Worm (Caenorhabditis elegans): ENCODE results near the gene Y42G9A.1.

Gene Y42G9A.1

ce11 chrIII:6190810-6191209, 41.0 kb downstream of the Y42G9A.1 start, which contains the start of gene C23G10.5:
Gene C23G10.5 (plus strand): TSS chrIII:6191110.
- TF ChIP-seq ceh-28 (tag; optimal IDR thresholded peaks at IDR 0.05) (no peak), unc-62 (GFP tag; optimal IDR thresholded peaks at IDR 0.05) (no peak), tbx-2 (tag; optimal IDR thresholded peaks at IDR 0.05) (no peak), nhr-25 (tag; optimal IDR thresholded peaks at IDR 0.05) (no peak), jun-1 (tag; optimal IDR thresholded peaks at IDR 0.05) (no peak), lsy-12 (tag; optimal IDR thresholded peaks at IDR 0.05) (no peak), nhr-28 (tag; optimal IDR thresholded peaks at IDR 0.05) (no peak), nhr-12 (tag; optimal IDR thresholded peaks at IDR 0.05) (no peak), snpc-4 (tag; optimal IDR thresholded peaks at IDR 0.05) (no peak), nhr-43 (tag; optimal IDR thresholded peaks at IDR 0.05; ENCODE audit: poor library complexity, severe bottlenecking) (no peak), pqm-1 (tag; optimal IDR thresholded peaks at IDR 0.05) (no peak), nhr-23 (tag; optimal IDR thresholded peaks at IDR 0.05) (no peak), elt-3 (tag; optimal IDR thresholded peaks at IDR 0.05) (no peak), fkh-10 (GFP tag; optimal IDR thresholded peaks at IDR 0.05) (no peak), lin-15B (tag; optimal IDR thresholded peaks at IDR 0.05) (no peak), nhr-11 (tag; optimal IDR thresholded peaks at IDR 0.05) (no peak), fos-1 (tag; optimal IDR thresholded peaks at IDR 0.05) (no peak), ceh-9 (tag; optimal IDR thresholded peaks at IDR 0.05) (no peak)

DNA sequence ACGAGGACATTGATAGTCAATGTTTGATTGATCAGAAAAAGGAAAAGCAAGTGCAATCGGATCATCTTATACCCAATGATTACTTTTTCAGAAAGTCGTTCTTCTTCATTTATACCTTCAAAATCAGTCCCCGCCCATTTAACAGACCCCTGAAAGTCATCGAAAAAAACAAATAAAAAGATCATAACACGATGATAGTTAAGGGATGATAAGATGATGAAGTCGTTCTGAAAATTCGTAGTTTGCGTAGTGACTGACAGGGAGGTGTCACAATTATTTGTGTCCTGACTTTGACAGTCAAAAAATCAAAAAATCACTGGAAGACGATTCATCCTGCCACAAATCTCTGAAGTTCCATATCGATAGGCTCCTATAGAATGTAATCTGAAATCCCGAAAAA, 44.7 kb downstream of the Y42G9A.1 start, which contains the start of gene ugt-66:
ugt-66 (minus strand) TSS at position 101 of the 400 bp plus-strand sequence.
- TF ChIP-seq ceh-9 (tag; optimal IDR thresholded peaks at IDR 0.05) (no peak), skn-1 (tag; optimal IDR thresholded peaks at IDR 0.05) (no peak), nhr-76 (tag; optimal IDR thresholded peaks at IDR 0.05) (no peak)

- no peak for TF ChIP-seq mdl-1 (tag; optimal IDR thresholded peaks at IDR 0.05)
- no peak for TF ChIP-seq elt-3 (tag; optimal IDR thresholded peaks at IDR 0.05)
- TF ChIP-seq unc-62 (GFP tag; optimal IDR thresholded peaks at IDR 0.05) = no peak
- no peak for TF ChIP-seq nfya-1 (tag; optimal IDR thresholded peaks at IDR 0.05; ENCODE audit: insufficient read depth)
- no peak for TF ChIP-seq sea-2 (GFP tag; optimal IDR thresholded peaks at IDR 0.05)
- TF ChIP-seq nhr-11 (tag; optimal IDR thresholded peaks at IDR 0.05) = no peak
- no peak for TF ChIP-seq nhr-23 (tag; optimal IDR thresholded peaks at IDR 0.05)
- TF ChIP-seq nhr-12 (tag; optimal IDR thresholded peaks at IDR 0.05) = no peak
- no peak for TF ChIP-seq snpc-4 (tag; optimal IDR thresholded peaks at IDR 0.05)
- no peak for TF ChIP-seq nhr-28 (tag; optimal IDR thresholded peaks at IDR 0.05)
- TF ChIP-seq fos-1 (tag; optimal IDR thresholded peaks at IDR 0.05) = no peak
- TF ChIP-seq nhr-25 (tag; optimal IDR thresholded peaks at IDR 0.05) = no peak
- no peak for TF ChIP-seq unc-39 (tag; optimal IDR thresholded peaks at IDR 0.05)
- TF ChIP-seq elt-1 (tag; optimal IDR thresholded peaks at IDR 0.05) = no peak
- no peak for TF ChIP-seq ceh-82 (tag; optimal IDR thresholded peaks at IDR 0.05)
- no peak for TF ChIP-seq nhr-67 (tag; optimal IDR thresholded peaks at IDR 0.05)
- no peak for TF ChIP-seq elt-2 (tag; optimal IDR thresholded peaks at IDR 0.05)
These were observed 46.0 kb downstream of the Y42G9A.1 start for ce11 chrIII:6195718-6196117.

DNA sequence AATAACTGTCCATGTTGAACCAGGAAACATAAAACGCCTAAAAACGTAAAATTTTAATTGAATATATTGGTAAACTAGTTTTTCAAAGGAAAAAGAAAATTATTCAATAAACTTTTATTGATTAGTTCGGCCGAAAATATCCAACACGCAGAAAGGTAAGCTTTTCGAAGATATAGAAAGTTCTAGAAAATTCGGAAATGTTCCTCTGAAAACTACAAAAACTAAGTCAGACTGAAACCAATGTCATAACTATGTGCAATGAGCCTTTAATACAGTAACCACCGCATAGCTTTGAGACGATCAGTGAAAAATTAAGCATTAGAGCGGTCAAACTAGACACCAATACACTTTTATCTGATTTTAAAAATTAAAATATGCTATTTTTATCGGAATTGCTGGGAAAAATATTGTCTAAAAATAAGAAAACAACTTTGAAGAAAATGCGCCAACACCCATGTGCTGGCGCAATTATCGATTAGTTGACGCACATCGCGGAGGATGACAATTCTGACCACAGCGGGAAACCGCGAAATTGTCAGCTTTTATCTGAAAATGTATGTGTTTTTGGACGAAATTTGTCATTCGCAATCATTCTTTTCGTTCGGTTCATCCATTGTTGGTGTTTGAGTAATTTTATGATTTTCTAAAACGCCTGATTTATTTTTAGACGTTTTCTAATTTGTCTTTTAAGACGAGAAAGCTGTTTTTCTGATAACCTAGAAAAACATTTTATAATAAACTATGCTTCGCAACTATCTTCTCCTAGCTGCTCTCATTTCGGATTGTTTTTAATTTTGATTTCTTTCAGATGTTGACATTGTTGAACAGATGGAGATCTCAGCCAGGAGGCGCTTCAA, 48.8 kb downstream of the Y42G9A.1 start, which contains the start of the genes C23G10.7 and rpn-2:
C23G10.7 (minus strand) TSS at position 37 of the 857 bp plus-strand sequence.
rpn-2 (plus strand) TSS at position 807 of the 857 bp plus-strand sequence.
- TF ChIP-seq fkh-10 (GFP tag; optimal IDR thresholded peaks at IDR 0.05) (no peak), eor-1 (tag; optimal IDR thresholded peaks at IDR 0.05) (no peak), egl-27 (tag; optimal IDR thresholded peaks at IDR 0.05) (no peak), nhr-43 (tag; optimal IDR thresholded peaks at IDR 0.05; ENCODE audit: poor library complexity, severe bottlenecking) (peak; percentile 0), pqm-1 (tag; optimal IDR thresholded peaks at IDR 0.05) (peak; percentile 22), nfya-1 (tag; optimal IDR thresholded peaks at IDR 0.05; ENCODE audit: insufficient read depth) (peak; percentile 69), nhr-76 (tag; optimal IDR thresholded peaks at IDR 0.05) (no peak), nhr-23 (tag; optimal IDR thresholded peaks at IDR 0.05) (peak; percentile 39), ceh-16 (tag; optimal IDR thresholded peaks at IDR 0.05) (no peak), ceh-28 (tag; optimal IDR thresholded peaks at IDR 0.05) (peak; percentile 62), mml-1 (tag; optimal IDR thresholded peaks at IDR 0.05) (no peak), ceh-9 (tag; optimal IDR thresholded peaks at IDR 0.05) (no peak), nhr-67 (tag; optimal IDR thresholded peaks at IDR 0.05) (no peak), nhr-25 (tag; optimal IDR thresholded peaks at IDR 0.05) (peak; percentile 38), nhr-28 (tag; optimal IDR thresholded peaks at IDR 0.05) (no peak), ceh-82 (tag; optimal IDR thresholded peaks at IDR 0.05) (no peak), skn-1 (tag; optimal IDR thresholded peaks at IDR 0.05) (peak; percentile 98), unc-62 (GFP tag; optimal IDR thresholded peaks at IDR 0.05) (no peak), ztf-4 (tag; optimal IDR thresholded peaks at IDR 0.05) (no peak), aly-2 (tag; optimal IDR thresholded peaks at IDR 0.05) (no peak), nhr-11 (tag; optimal IDR thresholded peaks at IDR 0.05) (no peak), fkh-2 (tag; optimal IDR thresholded peaks at IDR 0.05) (no peak), daf-12 (tag; optimal IDR thresholded peaks at IDR 0.05) (no peak), zag-1 (tag; optimal IDR thresholded peaks at IDR 0.05) (no peak), lin-15B (tag; optimal IDR thresholded peaks at IDR 0.05) (peak; percentile 71), sea-2 (GFP tag; optimal IDR thresholded peaks at IDR 0.05) (no peak), elt-2 (tag; optimal IDR thresholded peaks at IDR 0.05) (peak; percentile 38), mdl-1 (tag; optimal IDR thresholded peaks at IDR 0.05) (no peak), elt-1 (tag; optimal IDR thresholded peaks at IDR 0.05) (no peak), elt-3 (tag; optimal IDR thresholded peaks at IDR 0.05) (no peak), tbx-2 (tag; optimal IDR thresholded peaks at IDR 0.05) (no peak), pha-4 (tag; optimal IDR thresholded peaks at IDR 0.05) (peak; percentile 75), jun-1 (tag; optimal IDR thresholded peaks at IDR 0.05) (peak; percentile 30), fos-1 (tag; optimal IDR thresholded peaks at IDR 0.05) (no peak), ZK546.5 (tag; optimal IDR thresholded peaks at IDR 0.05) (no peak), unc-39 (tag; optimal IDR thresholded peaks at IDR 0.05) (no peak), nhr-77 (tag; optimal IDR thresholded peaks at IDR 0.05) (no peak)

All from whole organism, L3 larva.